Fruit fly (Drosophila melanogaster): ENCODE measurements around the gene daed.

The daed gene

dm6 chr2L:2251175-2251574 lies 35.1 kb upstream of the daed start, which contains the start of gene Ser12:
TSS of gene Ser12 (minus strand) at chr2L:2251275.
- TF ChIP-seq topi (GFP tag; optimal IDR thresholded peaks at IDR 0.05) (no peak), Hr4 (GFP tag; optimal IDR thresholded peaks at IDR 0.05) (no peak), Ets96B (tag; optimal IDR thresholded peaks at IDR 0.05) (no peak), acj6 (GFP tag; optimal IDR thresholded peaks at IDR 0.05) (no peak), CG10631 (GFP tag; optimal IDR thresholded peaks at IDR 0.05) (no peak), pdm3 (GFP tag; optimal IDR thresholded peaks at IDR 0.05) (no peak), CG1621 (tag; optimal IDR thresholded peaks at IDR 0.05) (no peak), cyc (GFP tag; optimal IDR thresholded peaks at IDR 0.05) (no peak), CG15336 (GFP tag; IDR thresholded peaks at IDR 0.05) (no peak), OdsH (GFP tag; optimal IDR thresholded peaks at IDR 0.05) (no peak), Hr39 (GFP tag; optimal IDR thresholded peaks at IDR 0.05) (no peak), Smox (GFP tag; optimal IDR thresholded peaks at IDR 0.05) (no peak), CG7368 (GFP tag; optimal IDR thresholded peaks at IDR 0.05) (no peak), eg (GFP tag; IDR thresholded peaks at IDR 0.05) (no peak), Sox102F (GFP tag; optimal IDR thresholded peaks at IDR 0.05) (no peak)

DNA sequence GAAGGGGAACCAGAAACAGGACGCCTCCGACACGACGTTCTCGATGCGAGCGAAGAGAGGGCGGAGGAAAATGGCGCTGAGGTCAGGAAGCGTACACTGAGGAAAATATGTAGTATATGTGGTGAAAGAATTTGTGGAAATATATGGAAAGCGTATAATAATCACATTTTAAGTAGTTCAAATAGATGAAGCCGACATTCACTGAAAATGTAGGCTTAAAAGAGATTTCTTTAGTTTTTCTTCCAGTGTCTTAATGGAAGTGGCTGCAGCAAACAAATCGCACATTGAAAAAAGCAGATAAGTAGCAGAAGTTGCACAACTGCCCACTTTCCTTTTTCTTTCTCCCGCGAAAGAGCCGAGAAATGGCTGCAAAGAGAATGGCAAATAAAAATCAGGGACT lies 33.5 kb upstream of the daed start:
- peak; percentile 16 for TF ChIP-seq Hr38 (GFP tag; optimal IDR thresholded peaks at IDR 0.05)
- no peak for TF ChIP-seq spab (GFP tag; optimal IDR thresholded peaks at IDR 0.05)
- no peak for TF ChIP-seq Blimp-1 (GFP tag; optimal IDR thresholded peaks at IDR 0.05)
- peak; percentile 17 for TF ChIP-seq CG32006 (GFP tag; optimal IDR thresholded peaks at IDR 0.05)
- TF ChIP-seq ss (GFP tag; optimal IDR thresholded peaks at IDR 0.05), result no peak
- TF ChIP-seq Ets21C (GFP tag; optimal IDR thresholded peaks at IDR 0.05), result no peak
- peak; percentile 14 for TF ChIP-seq CG31627 (GFP tag; optimal IDR thresholded peaks at IDR 0.05)
- TF ChIP-seq CG6808 (GFP tag; optimal IDR thresholded peaks at IDR 0.05), result peak; percentile 9
- no peak for TF ChIP-seq fd59A (GFP tag; optimal IDR thresholded peaks at IDR 0.05)
- TF ChIP-seq acj6 (GFP tag; optimal IDR thresholded peaks at IDR 0.05), result peak; percentile 31
- TF ChIP-seq fd85E (GFP tag; optimal IDR thresholded peaks at IDR 0.05), result no peak
- no peak for TF ChIP-seq CG6276 (GFP tag; optimal IDR thresholded peaks at IDR 0.05)
- no peak for TF ChIP-seq CG6854 (GFP tag; optimal IDR thresholded peaks at IDR 0.05)
- no peak for TF ChIP-seq cyc (GFP tag; optimal IDR thresholded peaks at IDR 0.05)
- no peak for TF ChIP-seq net (GFP tag; optimal IDR thresholded peaks at IDR 0.05)
- peak; percentile 63 for TF ChIP-seq Eip78C (GFP tag)
- TF ChIP-seq salr (GFP tag; optimal IDR thresholded peaks at IDR 0.05), result no peak
- no peak for TF ChIP-seq CG8319 (GFP tag; optimal IDR thresholded peaks at IDR 0.05)
- no peak for TF ChIP-seq CG16779 (tag; optimal IDR thresholded peaks at IDR 0.05)
- TF ChIP-seq fkh (GFP tag; optimal IDR thresholded peaks at IDR 0.05), result no peak
- peak; percentile 5 for TF ChIP-seq CG10669 (GFP tag; optimal IDR thresholded peaks at IDR 0.05)
- TF ChIP-seq Met (GFP tag; optimal IDR thresholded peaks at IDR 0.05), result no peak
- no peak for TF ChIP-seq CG1621 (tag; optimal IDR thresholded peaks at IDR 0.05)
- TF ChIP-seq Eip93F (GFP tag; optimal IDR thresholded peaks at IDR 0.05), result no peak
- no peak for TF ChIP-seq achi (GFP tag; optimal IDR thresholded peaks at IDR 0.05)
- no peak for TF ChIP-seq CG11902 (GFP tag; optimal IDR thresholded peaks at IDR 0.05)
- TF ChIP-seq Sox102F (GFP tag; optimal IDR thresholded peaks at IDR 0.05), result no peak
- no peak for TF ChIP-seq CG34406 (GFP tag; optimal IDR thresholded peaks at IDR 0.05)
- no peak for TF ChIP-seq Gug (GFP tag; IDR thresholded peaks at IDR 0.05)
- no peak for TF ChIP-seq lz (GFP tag; optimal IDR thresholded peaks at IDR 0.05)
- no peak for TF ChIP-seq dsx (GFP tag; optimal IDR thresholded peaks at IDR 0.05; ENCODE audit: poor library complexity, severe bottlenecking)
- TF ChIP-seq topi (GFP tag; optimal IDR thresholded peaks at IDR 0.05), result no peak
- TF ChIP-seq CG3032 (tag; optimal IDR thresholded peaks at IDR 0.05), result no peak
- TF ChIP-seq CG6792 (GFP tag; optimal IDR thresholded peaks at IDR 0.05), result no peak
- no peak for TF ChIP-seq CG4318 (GFP tag; optimal IDR thresholded peaks at IDR 0.05)
- no peak for TF ChIP-seq vri (GFP tag; optimal IDR thresholded peaks at IDR 0.05)
- TF ChIP-seq Hr4 (GFP tag; optimal IDR thresholded peaks at IDR 0.05), result peak; percentile 21
- TF ChIP-seq CG9139 (GFP tag; optimal IDR thresholded peaks at IDR 0.05), result no peak
- TF ChIP-seq pdm3 (GFP tag; optimal IDR thresholded peaks at IDR 0.05), result peak; percentile 22
- TF ChIP-seq CG11294 (GFP tag; IDR thresholded peaks at IDR 0.05), result no peak
- TF ChIP-seq CG8632 (GFP tag; optimal IDR thresholded peaks at IDR 0.05), result no peak
- no peak for TF ChIP-seq CG15336 (GFP tag; IDR thresholded peaks at IDR 0.05)
- TF ChIP-seq CG10631 (GFP tag; optimal IDR thresholded peaks at IDR 0.05), result peak; percentile 8
- TF ChIP-seq svp (GFP tag), result no peak
